Fruit fly (Drosophila melanogaster): ENCODE data around the gene sas.

The sas gene

DNA sequence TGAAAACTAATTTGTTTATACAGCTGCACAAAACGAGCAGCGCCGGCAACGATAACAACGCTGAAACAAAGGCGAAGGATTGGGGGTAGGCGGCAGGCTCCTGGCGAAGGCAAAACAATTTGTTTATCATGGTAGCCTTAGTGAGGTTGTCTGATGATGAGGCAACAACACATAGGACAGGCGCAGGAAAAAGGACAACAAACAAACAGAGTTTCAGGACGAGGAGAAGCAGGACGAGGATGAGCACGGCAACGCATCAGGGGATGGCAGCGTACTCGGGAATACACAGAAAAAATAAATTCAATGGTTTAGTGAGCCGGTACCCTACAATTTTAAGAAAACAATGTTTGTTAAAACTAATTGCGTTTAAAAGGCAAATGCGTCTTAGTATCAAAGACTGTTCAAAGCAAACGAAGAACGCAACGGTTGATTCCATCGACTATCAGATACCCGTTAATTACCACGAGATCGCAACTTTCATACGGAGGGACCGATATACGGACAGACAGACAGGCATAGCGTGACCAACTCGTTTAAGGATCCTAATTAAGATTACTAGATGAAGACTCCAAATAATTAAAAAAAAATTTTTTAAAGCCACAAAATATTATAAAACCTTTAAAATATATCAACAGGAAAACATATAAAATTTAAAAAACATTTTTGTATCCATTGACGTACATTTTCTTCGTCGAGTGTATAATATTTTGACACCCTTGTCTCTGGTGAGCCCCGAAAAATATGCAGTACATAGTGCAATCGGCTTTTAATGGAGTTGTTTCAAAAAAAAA, 27.7 kb upstream of the sas start:
- TF ChIP-seq CG8765 (GFP tag; IDR thresholded peaks at IDR 0.05), result no peak
- TF ChIP-seq CG17361 (GFP tag; IDR thresholded peaks at IDR 0.05), result peak; percentile 25; the same call in 1 of the 3 replicates
- TF ChIP-seq Ssrp (tag; optimal IDR thresholded peaks at IDR 0.05), result peak; percentile 3
- TF ChIP-seq dmrt11E (tag; optimal IDR thresholded peaks at IDR 0.05), result peak; percentile 57
- TF ChIP-seq Hr3 (GFP tag; optimal IDR thresholded peaks at IDR 0.05), result no peak
- peak; percentile 37 for TF ChIP-seq CG2712 (tag; optimal IDR thresholded peaks at IDR 0.05)
- peak; percentile 56 for TF ChIP-seq Ets65A (GFP tag)
- peak; percentile 31 for TF ChIP-seq CG13775 (GFP tag; optimal IDR thresholded peaks at IDR 0.05)
- peak; percentile 42 for TF ChIP-seq CG15696 (tag; optimal IDR thresholded peaks at IDR 0.05)
- TF ChIP-seq prd (optimal IDR thresholded peaks at IDR 0.05), result no peak
- peak; percentile 14; the same call in 1 of the 3 replicates for TF ChIP-seq prd (GFP tag; IDR thresholded peaks at IDR 0.05)
- no peak for TF ChIP-seq Kr (GFP tag; optimal IDR thresholded peaks at IDR 0.05)
- peak; percentile 10 for TF ChIP-seq CG30403 (GFP tag; optimal IDR thresholded peaks at IDR 0.05)
- peak; percentile 40 for TF ChIP-seq CG14710 (tag; optimal IDR thresholded peaks at IDR 0.05)
- TF ChIP-seq Hsf (GFP tag; optimal IDR thresholded peaks at IDR 0.05), result peak; percentile 16
- TF ChIP-seq CG6689 (GFP tag; IDR thresholded peaks at IDR 0.05), result 0 out of 2 replicates have a peak, but pooled peaks have one; percentile 18
- peak; percentile 43 for TF ChIP-seq CG10979 (tag; optimal IDR thresholded peaks at IDR 0.05)
- peak; percentile 6 for TF ChIP-seq pros (GFP tag; optimal IDR thresholded peaks at IDR 0.05)
- TF ChIP-seq H2.0 (GFP tag; IDR thresholded peaks at IDR 0.05), result no peak
- no peak for TF ChIP-seq CG10366 (GFP tag; IDR thresholded peaks at IDR 0.05)
- peak; percentile 80 for TF ChIP-seq sens (GFP tag)
- peak in 1 of 3 experiments; percentile 60 for TF ChIP-seq lola (GFP tag; optimal IDR thresholded peaks at IDR 0.05)
- no peak for TF ChIP-seq CG8290 (GFP tag; optimal IDR thresholded peaks at IDR 0.05)
- TF ChIP-seq CG8290 (tag; optimal IDR thresholded peaks at IDR 0.05), result no peak
- peak; percentile 62 for TF ChIP-seq zf30C (GFP tag; optimal IDR thresholded peaks at IDR 0.05)
- TF ChIP-seq CHES-1-like (GFP tag; optimal IDR thresholded peaks at IDR 0.05), result no peak
- peak; percentile 8 for TF ChIP-seq stwl (tag; optimal IDR thresholded peaks at IDR 0.05)
- TF ChIP-seq Med (GFP tag), result peak; percentile 51
- TF ChIP-seq CG18262 (tag; optimal IDR thresholded peaks at IDR 0.05), result peak; percentile 54
- TF ChIP-seq CG12391 (tag; optimal IDR thresholded peaks at IDR 0.05), result peak; percentile 25
- TF ChIP-seq vfl (GFP tag; optimal IDR thresholded peaks at IDR 0.05), result no peak
- no peak for TF ChIP-seq seq (GFP tag; IDR thresholded peaks at IDR 0.05)
- peak; percentile 1 for TF ChIP-seq tin (GFP tag; optimal IDR thresholded peaks at IDR 0.05)
- TF ChIP-seq CG9727 (GFP tag; optimal IDR thresholded peaks at IDR 0.05), result peak; percentile 53
- TF ChIP-seq phol (tag; optimal IDR thresholded peaks at IDR 0.05), result peak; percentile 21
- peak; percentile 17 for TF ChIP-seq az2 (GFP tag; optimal IDR thresholded peaks at IDR 0.05)
- peak; percentile 9 for TF ChIP-seq CG10267 (tag; optimal IDR thresholded peaks at IDR 0.05)
- no peak for TF ChIP-seq Atf6 (GFP tag; IDR thresholded peaks at IDR 0.05)
- peak; percentile 3 for TF ChIP-seq pnt (GFP tag; optimal IDR thresholded peaks at IDR 0.05)
- TF ChIP-seq row (GFP tag; IDR thresholded peaks at IDR 0.05), result 0 out of 3 replicates have a peak, but pooled peaks have one; percentile 16

DNA sequence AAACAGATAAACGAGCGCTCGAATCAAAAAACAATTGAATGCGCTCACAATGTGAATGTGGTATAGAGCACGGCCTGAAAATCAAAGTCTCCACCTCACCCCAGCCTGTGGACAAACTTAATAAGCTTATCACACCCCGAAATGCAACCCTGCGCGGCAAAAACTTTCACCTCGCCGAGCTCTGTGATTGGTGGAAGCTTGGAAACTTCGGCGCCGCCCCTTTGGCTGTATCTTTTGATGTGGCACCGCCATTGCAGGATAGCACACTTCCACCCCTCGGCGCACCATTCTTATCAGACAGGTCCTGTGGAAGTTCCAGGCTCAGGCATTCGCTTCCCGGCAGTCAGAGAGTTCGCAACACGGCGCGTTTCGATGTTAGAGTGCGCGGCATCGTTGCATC, 26.7 kb upstream of the sas start, which contains the start of gene Fer1:
TSS of gene Fer1 (plus strand) at position 326 of the 400 bp plus-strand sequence.
- TF ChIP-seq ranshi (GFP tag; IDR thresholded peaks at IDR 0.05), result no peak
- TF ChIP-seq ewg (GFP tag; optimal IDR thresholded peaks at IDR 0.05), result peak; percentile 24
- TF ChIP-seq CG6683 (GFP tag; optimal IDR thresholded peaks at IDR 0.05), result no peak
- TF ChIP-seq Lim3 (GFP tag; IDR thresholded peaks at IDR 0.05), result no peak
- TF ChIP-seq Lpt (GFP tag; optimal IDR thresholded peaks at IDR 0.05), result no peak
- TF ChIP-seq CG9437 (GFP tag; optimal IDR thresholded peaks at IDR 0.05), result no peak
- peak; percentile 39; the same call in 1 of the 2 replicates for TF ChIP-seq ssp (GFP tag; IDR thresholded peaks at IDR 0.05)
- TF ChIP-seq oc (tag; optimal IDR thresholded peaks at IDR 0.05), result peak; percentile 34
- no peak for TF ChIP-seq Mrtf (GFP tag; IDR thresholded peaks at IDR 0.05)
- peak; percentile 97 for TF ChIP-seq Nf-YC (tag; optimal IDR thresholded peaks at IDR 0.05)
- TF ChIP-seq nerfin-1 (tag; optimal IDR thresholded peaks at IDR 0.05), result peak; percentile 22
- peak; percentile 72 for TF ChIP-seq CG2116 (GFP tag; optimal IDR thresholded peaks at IDR 0.05)
- TF ChIP-seq CG12236 (GFP tag; optimal IDR thresholded peaks at IDR 0.05), result no peak

All from whole organism, embryonic.